Worm (Caenorhabditis elegans) whole organism, mixed stage, embryonic: ENCODE data around the gene stdh-1.

Experiments used
- M03D4.4 ChIP-seq: sonication (generic microtip); optimal IDR thresholded peaks from 2 replicates; lab custom pipeline; 2017; ENCODE audit warnings: mild to moderate bottlenecking, missing genetic modification characterization, missing compliant biosample characterization
- blmp-1 ChIP-seq: fragments of 150-350 bp; optimal IDR thresholded peaks from 2 replicates; lab custom pipeline; 2014; ENCODE audit warnings: missing biosample characterization, missing genetic modification characterization
- ceh-43 ChIP-seq: fragments of 200-800 bp; sonication (Bioruptor generic); optimal IDR thresholded peaks from 2 replicates; lab custom pipeline; 2018; ENCODE audit warnings: mild to moderate bottlenecking, missing genetic modification characterization, moderate library complexity, missing compliant biosample characterization
- ceh-83 ChIP-seq: fragments of 200-800 bp; sonication (Bioruptor generic); optimal IDR thresholded peaks from 2 replicates; lab custom pipeline; 2018; ENCODE audit warnings: mild to moderate bottlenecking, missing genetic modification characterization, missing compliant biosample characterization
- ces-1 ChIP-seq: fragments of 150-350 bp; optimal IDR thresholded peaks from 2 replicates; lab custom pipeline; 2014; ENCODE audit warnings: missing biosample characterization, missing genetic modification reagents, missing genetic modification characterization
- cnd-1 ChIP-seq: fragments of 200-800 bp; sonication (Bioruptor generic); optimal IDR thresholded peaks from 2 replicates; lab custom pipeline; 2018; ENCODE audit warnings: mild to moderate bottlenecking, missing genetic modification characterization, missing compliant biosample characterization
- drap-1 ChIP-seq: fragments of 200-800 bp; sonication (Bioruptor generic); optimal IDR thresholded peaks from 3 replicates; lab custom pipeline; 2018; ENCODE audit warnings: mild to moderate bottlenecking, missing genetic modification characterization, missing compliant biosample characterization
- elt-1 ChIP-seq: sonication (generic microtip); optimal IDR thresholded peaks from 2 replicates; lab custom pipeline; 2017; ENCODE audit warnings: missing genetic modification characterization, mild to moderate bottlenecking, missing compliant biosample characterization, antibody characterized with exemption, moderate library complexity, borderline replicate concordance; ENCODE audit not compliant: insufficient read depth
- elt-3 ChIP-seq: fragments of 150-350 bp; optimal IDR thresholded peaks from 2 replicates; lab custom pipeline; 2014; ENCODE audit warnings: missing biosample characterization, missing genetic modification characterization
- flh-1 ChIP-seq: fragments of 200-800 bp; sonication (Bioruptor generic); optimal IDR thresholded peaks from 2 replicates; lab custom pipeline; 2018; ENCODE audit warnings: mild to moderate bottlenecking, missing genetic modification characterization, moderate library complexity, missing compliant biosample characterization
- ham-2 ChIP-seq: fragments of 200-800 bp; sonication (Bioruptor generic); optimal IDR thresholded peaks from 2 replicates; lab custom pipeline; 2018; ENCODE audit warnings: mild to moderate bottlenecking, missing genetic modification characterization, missing compliant biosample characterization
- lin-13 ChIP-seq: fragments of 150-350 bp; optimal IDR thresholded peaks from 2 replicates; lab custom pipeline; 2014; ENCODE audit warnings: missing biosample characterization, missing genetic modification characterization
- lin-32 ChIP-seq: fragments of 200-800 bp; sonication (Bioruptor generic); optimal IDR thresholded peaks from 2 replicates; lab custom pipeline; 2018; ENCODE audit warnings: mild to moderate bottlenecking, missing genetic modification characterization, missing compliant biosample characterization
- lsy-2 ChIP-seq: fragments of 150-350 bp; optimal IDR thresholded peaks from 2 replicates; lab custom pipeline; 2014; ENCODE audit warnings: missing biosample characterization, missing genetic modification characterization
- mab-5 ChIP-seq: fragments of 150-350 bp; optimal IDR thresholded peaks from 2 replicates; lab custom pipeline; 2014; ENCODE audit warnings: missing biosample characterization, missing genetic modification characterization
- mep-1 ChIP-seq: fragments of 150-350 bp; optimal IDR thresholded peaks from 2 replicates; lab custom pipeline; 2017; ENCODE audit warnings: missing biosample characterization, missing genetic modification reagents, missing genetic modification characterization, inconsistent platforms
- mls-2 ChIP-seq: sonication (generic microtip); optimal IDR thresholded peaks from 2 replicates; lab custom pipeline; 2016; ENCODE audit warnings: mild to moderate bottlenecking, missing genetic modification characterization, moderate library complexity, missing compliant biosample characterization
- nhr-12 ChIP-seq: fragments of 150-350 bp; optimal IDR thresholded peaks from 2 replicates; lab custom pipeline; 2014; ENCODE audit warnings: missing biosample characterization, missing genetic modification characterization
- nhr-2 ChIP-seq: fragments of 150-350 bp; optimal IDR thresholded peaks from 2 replicates; lab custom pipeline; 2014; ENCODE audit warnings: missing biosample characterization, missing genetic modification characterization
- nhr-237 ChIP-seq: fragments of 150-350 bp; optimal IDR thresholded peaks from 2 replicates; lab custom pipeline; 2014; ENCODE audit warnings: missing biosample characterization, missing genetic modification characterization
- nhr-28 ChIP-seq: fragments of 150-350 bp; optimal IDR thresholded peaks from 2 replicates; lab custom pipeline; 2014; ENCODE audit warnings: missing biosample characterization, missing genetic modification characterization
- nhr-76 ChIP-seq: sonication (generic microtip); optimal IDR thresholded peaks from 2 replicates; lab custom pipeline; 2017; ENCODE audit warnings: missing biosample characterization, missing genetic modification characterization
- pha-4 ChIP-seq: fragments of 150-350 bp; optimal IDR thresholded peaks from 2 replicates; lab custom pipeline; 2018; ENCODE audit warnings: missing biosample characterization, missing genetic modification reagents, missing genetic modification characterization
- sem-2 ChIP-seq: fragments of 200-800 bp; sonication (Bioruptor generic); optimal IDR thresholded peaks from 2 replicates; lab custom pipeline; 2018; ENCODE audit warnings: mild to moderate bottlenecking, missing genetic modification characterization, missing compliant biosample characterization
- snpc-4 ChIP-seq: fragments of 150-350 bp; optimal IDR thresholded peaks from 2 replicates; lab custom pipeline; 2014; ENCODE audit warnings: missing biosample characterization, missing genetic modification characterization
- sptf-1 ChIP-seq: sonication (generic microtip); optimal IDR thresholded peaks from 2 replicates; lab custom pipeline; 2017; ENCODE audit warnings: mild to moderate bottlenecking, missing genetic modification characterization, moderate library complexity, missing compliant biosample characterization
- tbx-8 ChIP-seq: fragments of 200-800 bp; sonication (Bioruptor generic); optimal IDR thresholded peaks from 2 replicates; lab custom pipeline; 2018; ENCODE audit warnings: mild to moderate bottlenecking, missing genetic modification characterization, moderate library complexity, missing compliant biosample characterization
- unc-120 ChIP-seq: sonication (generic microtip); optimal IDR thresholded peaks from 2 replicates; lab custom pipeline; 2017; ENCODE audit warnings: missing genetic modification characterization, missing compliant biosample characterization; ENCODE audit not compliant: poor library complexity, severe bottlenecking
- unc-39 ChIP-seq: fragments of 150-350 bp; optimal IDR thresholded peaks from 2 replicates; lab custom pipeline; 2014; ENCODE audit warnings: missing biosample characterization, missing genetic modification characterization
- unc-62 ChIP-seq: fragments of 150-350 bp; optimal IDR thresholded peaks from 2 replicates; lab custom pipeline; 2014; ENCODE audit warnings: missing biosample characterization, missing genetic modification reagents, missing genetic modification characterization
- zip-8 ChIP-seq: fragments of 150-350 bp; optimal IDR thresholded peaks from 2 replicates; lab custom pipeline; 2014; ENCODE audit warnings: missing biosample characterization, missing genetic modification characterization
- ztf-11 ChIP-seq: fragments of 150-350 bp; optimal IDR thresholded peaks from 2 replicates; lab custom pipeline; 2014; ENCODE audit warnings: missing biosample characterization, missing genetic modification characterization

The stdh-1 gene

ce11 chrV:13892457-13893375, 13.6 kb upstream of the stdh-1 start, which contains the start of gene sptl-3:
Gene sptl-3, plus strand, starts transcription at chrV:13893325.
- TF ChIP-seq tbx-8 (no peak), cnd-1 (no peak), drap-1 (no peak), unc-120 (peak; percentile 7), mep-1 (tag; lab: Kevin White, UChicago) (peak; percentile 14), unc-62 (peak; percentile 17), lin-32 (GFP tag; lab: Kevin White, UChicago) (no peak), blmp-1 (tag; lab: Kevin White, UChicago) (no peak)

ce11 chrV:13893583-13893982, 12.7 kb upstream of the stdh-1 start:
- TF ChIP-seq ceh-43 (GFP tag; lab: Kevin White, UChicago) (no peak), unc-62 (no peak), unc-120 (no peak), flh-1 (no peak), M03D4.4 (no peak), cnd-1 (no peak), drap-1 (no peak), unc-39 (tag; lab: Kevin White, UChicago) (no peak)

ce11 chrV:13898356-13898755, 7.9 kb upstream of the stdh-1 start, which contains the start of gene cyp-35C1:
Gene cyp-35C1, minus strand, starts transcription at chrV:13898487.
- TF ChIP-seq unc-39 (tag; lab: Kevin White, UChicago) = no peak
- no peak for TF ChIP-seq ceh-83
- no peak for TF ChIP-seq zip-8 (tag; lab: Kevin White, UChicago)
- no peak for TF ChIP-seq drap-1
- no peak for TF ChIP-seq mls-2 (tag; lab: Kevin White, UChicago)
- TF ChIP-seq unc-120 = no peak
- no peak for TF ChIP-seq nhr-2 (tag; lab: Kevin White, UChicago)
- TF ChIP-seq, all 35 proteins: peak for 0

ce11 chrV:13899213-13899612, 7.1 kb upstream of the stdh-1 start, which contains the start of gene oac-3:
Gene oac-3, plus strand, starts transcription at chrV:13899513.
- TF ChIP-seq zip-8 (tag; lab: Kevin White, UChicago) (no peak), sem-2 (GFP tag; lab: Kevin White, UChicago) (no peak), unc-62 (no peak), lin-13 (no peak), blmp-1 (tag; lab: Kevin White, UChicago) (no peak), cnd-1 (no peak), ztf-11 (no peak), lin-32 (GFP tag; lab: Kevin White, UChicago) (no peak), elt-3 (tag; lab: Kevin White, UChicago) (no peak), ham-2 (no peak), mls-2 (tag; lab: Kevin White, UChicago) (no peak), nhr-237 (tag; lab: Kevin White, UChicago) (no peak), sptf-1 (no peak), nhr-76 (no peak), nhr-12 (tag; lab: Kevin White, UChicago) (no peak), flh-1 (no peak)
- TF ChIP-seq, all 35 proteins: peak for 0

- TF ChIP-seq snpc-4 (tag; lab: Kevin White, UChicago) (no peak), tbx-8 (no peak), sptf-1 (no peak), ham-2 (no peak), M03D4.4 (no peak), flh-1 (no peak), lin-32 (GFP tag; lab: Kevin White, UChicago) (no peak), ces-1 (no peak), nhr-76 (no peak), elt-1 (tag; lab: Kevin White, UChicago) (no peak), nhr-28 (tag; lab: Kevin White, UChicago) (no peak), mab-5 (tag; lab: Kevin White, UChicago) (no peak), drap-1 (no peak), mls-2 (tag; lab: Kevin White, UChicago) (no peak), lsy-2 (tag; lab: Kevin White, UChicago) (no peak), pha-4 (tag; lab: Kevin White, UChicago) (no peak), nhr-2 (tag; lab: Kevin White, UChicago) (no peak)
Observed at ce11 chrV:13902495-13902894, 3.8 kb upstream of the stdh-1 start, which contains the start of gene C06B3.1. Gene C06B3.1, plus strand, starts transcription at chrV:13902795.
